Fruit fly (Drosophila melanogaster): ENCODE results near the gene Prestin.
A peak's percentile ranks its signal among the peaks of the same experiment; 100 is the strongest.

Gene Prestin

dm6 chr3L:17907609-17908160, at the start of gene Prestin, which contains the start of gene Wdr92:
Gene Prestin, minus strand, starts transcription at chr3L:17907812.
Gene Wdr92, plus strand, starts transcription at chr3L:17908143.
- TF ChIP-seq CG11762 (GFP tag; optimal IDR thresholded peaks at IDR 0.05; ENCODE audit: insufficient read depth) (no peak), CG15336 (GFP tag; IDR thresholded peaks at IDR 0.05) (peak; percentile 57; the same call in 1 of the 2 replicates), CG6808 (GFP tag; optimal IDR thresholded peaks at IDR 0.05) (peak; percentile 36), CG7368 (GFP tag; optimal IDR thresholded peaks at IDR 0.05) (peak; percentile 31), acj6 (GFP tag; optimal IDR thresholded peaks at IDR 0.05) (no peak), CG1621 (tag; optimal IDR thresholded peaks at IDR 0.05) (no peak), Hr4 (GFP tag; optimal IDR thresholded peaks at IDR 0.05) (no peak), Eip93F (GFP tag; optimal IDR thresholded peaks at IDR 0.05) (peak; percentile 40), Ets96B (tag; optimal IDR thresholded peaks at IDR 0.05) (no peak), Eip75B (GFP tag; optimal IDR thresholded peaks at IDR 0.05) (peak; percentile 50), fd59A (GFP tag; optimal IDR thresholded peaks at IDR 0.05) (no peak), svp (GFP tag) (peak; percentile 92), Sox102F (GFP tag; optimal IDR thresholded peaks at IDR 0.05) (peak; percentile 35), CG16779 (tag; optimal IDR thresholded peaks at IDR 0.05) (peak; percentile 55), OdsH (GFP tag; optimal IDR thresholded peaks at IDR 0.05) (peak; percentile 8), CG11294 (GFP tag; IDR thresholded peaks at IDR 0.05) (no peak), spab (GFP tag; optimal IDR thresholded peaks at IDR 0.05) (no peak), Hr39 (GFP tag; optimal IDR thresholded peaks at IDR 0.05) (no peak), eg (GFP tag; IDR thresholded peaks at IDR 0.05) (peak; percentile 58; the same call in 2 of the 3 replicates), CG6276 (GFP tag; optimal IDR thresholded peaks at IDR 0.05) (no peak), salr (GFP tag; optimal IDR thresholded peaks at IDR 0.05) (no peak), CG6792 (GFP tag; optimal IDR thresholded peaks at IDR 0.05) (no peak), topi (GFP tag; optimal IDR thresholded peaks at IDR 0.05) (peak; percentile 24), vri (GFP tag; optimal IDR thresholded peaks at IDR 0.05) (peak; percentile 76), CG11902 (GFP tag; optimal IDR thresholded peaks at IDR 0.05) (no peak), Smox (GFP tag; optimal IDR thresholded peaks at IDR 0.05) (peak; percentile 14), CG3032 (tag; optimal IDR thresholded peaks at IDR 0.05) (peak; percentile 24), CG6854 (GFP tag; optimal IDR thresholded peaks at IDR 0.05) (peak; percentile 82), pdm3 (GFP tag; optimal IDR thresholded peaks at IDR 0.05) (no peak), ss (GFP tag; optimal IDR thresholded peaks at IDR 0.05) (peak; percentile 46 to 61), Lpt (GFP tag; optimal IDR thresholded peaks at IDR 0.05) (peak; percentile 7), CG9139 (GFP tag; optimal IDR thresholded peaks at IDR 0.05) (peak; percentile 12), esn (GFP tag; optimal IDR thresholded peaks at IDR 0.05) (peak; percentile 21), dsx (GFP tag; optimal IDR thresholded peaks at IDR 0.05; ENCODE audit: poor library complexity, severe bottlenecking) (peak; percentile 60), Sox14 (GFP tag; optimal IDR thresholded peaks at IDR 0.05) (peak; percentile 52), cyc (GFP tag; optimal IDR thresholded peaks at IDR 0.05) (peak; percentile 2), fd85E (GFP tag; optimal IDR thresholded peaks at IDR 0.05) (no peak), Blimp-1 (GFP tag; optimal IDR thresholded peaks at IDR 0.05) (no peak), CG34406 (GFP tag; optimal IDR thresholded peaks at IDR 0.05) (no peak), Eip78C (GFP tag) (peak; percentile 85), CG10669 (GFP tag; optimal IDR thresholded peaks at IDR 0.05) (peak; percentile 30)
